Worm (Caenorhabditis elegans) whole organism, midembryonic: ENCODE data around the gene F36H12.4.

Experiments
- cog-1 ChIP-seq: sonication (generic microtip); optimal IDR thresholded peaks from 2 replicates; lab custom pipeline; 2016; ENCODE audit warnings: missing genetic modification characterization, missing compliant biosample characterization
- flt-1 ChIP-seq: fragments of 200-800 bp; sonication (Bioruptor generic); IDR thresholded peaks from 2 replicates; pipeline ENCODE4 v1.3.6; 2022; ENCODE audit warnings: missing genetic modification characterization, missing compliant biosample characterization
- tab-1 ChIP-seq: fragments of 200-800 bp; sonication (Bioruptor generic); IDR thresholded peaks from 2 replicates; pipeline ENCODE4 v1.3.6; 2022; ENCODE audit warnings: missing genetic modification characterization, missing compliant biosample characterization
- ztf-23 ChIP-seq: fragments of 200-800 bp; sonication (Bioruptor generic); IDR thresholded peaks from 2 replicates; pipeline ENCODE4 v1.3.6; 2022; ENCODE audit warnings: missing genetic modification reagents, missing genetic modification characterization, missing compliant biosample characterization
- ztf-29 ChIP-seq: fragments of 200-800 bp; sonication (Bioruptor generic); IDR thresholded peaks from 2 replicates; pipeline ENCODE4 v1.3.6; 2022; ENCODE audit warnings: missing genetic modification reagents, missing genetic modification characterization, missing compliant biosample characterization

DNA sequence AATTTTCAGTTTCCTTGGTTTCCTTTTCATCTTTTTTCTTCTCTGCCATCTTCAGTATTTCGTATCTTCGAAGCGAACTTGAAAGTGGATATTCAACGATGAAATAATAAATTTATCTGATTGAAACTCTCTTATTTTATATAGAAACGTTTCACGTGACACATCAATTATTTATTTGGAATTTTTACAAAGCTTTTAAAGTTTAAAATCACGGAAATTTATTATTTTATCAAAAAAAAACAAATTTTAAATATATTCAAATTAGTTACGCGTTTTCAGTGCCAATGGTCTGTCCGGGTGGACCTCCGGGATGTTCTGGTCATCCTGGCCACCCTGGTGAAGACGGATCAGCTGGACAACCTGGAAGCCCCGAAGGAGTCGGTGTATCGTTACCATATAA is 34.1 kb downstream of the F36H12.4 start, which contains the start of gene ZK354.7:
- TF ChIP-seq ztf-29 (no peak), cog-1 (tag; lab: Kevin White, UChicago) (no peak), tab-1 (GFP tag; lab: Robert Waterston, UW) (no peak), ztf-23 (GFP tag; lab: Robert Waterston, UW) (no peak), flt-1 (GFP tag; lab: Robert Waterston, UW) (no peak)
